Fruit fly (Drosophila melanogaster): ENCODE measurements around the gene Ccdc39.

The Ccdc39 gene

DNA sequence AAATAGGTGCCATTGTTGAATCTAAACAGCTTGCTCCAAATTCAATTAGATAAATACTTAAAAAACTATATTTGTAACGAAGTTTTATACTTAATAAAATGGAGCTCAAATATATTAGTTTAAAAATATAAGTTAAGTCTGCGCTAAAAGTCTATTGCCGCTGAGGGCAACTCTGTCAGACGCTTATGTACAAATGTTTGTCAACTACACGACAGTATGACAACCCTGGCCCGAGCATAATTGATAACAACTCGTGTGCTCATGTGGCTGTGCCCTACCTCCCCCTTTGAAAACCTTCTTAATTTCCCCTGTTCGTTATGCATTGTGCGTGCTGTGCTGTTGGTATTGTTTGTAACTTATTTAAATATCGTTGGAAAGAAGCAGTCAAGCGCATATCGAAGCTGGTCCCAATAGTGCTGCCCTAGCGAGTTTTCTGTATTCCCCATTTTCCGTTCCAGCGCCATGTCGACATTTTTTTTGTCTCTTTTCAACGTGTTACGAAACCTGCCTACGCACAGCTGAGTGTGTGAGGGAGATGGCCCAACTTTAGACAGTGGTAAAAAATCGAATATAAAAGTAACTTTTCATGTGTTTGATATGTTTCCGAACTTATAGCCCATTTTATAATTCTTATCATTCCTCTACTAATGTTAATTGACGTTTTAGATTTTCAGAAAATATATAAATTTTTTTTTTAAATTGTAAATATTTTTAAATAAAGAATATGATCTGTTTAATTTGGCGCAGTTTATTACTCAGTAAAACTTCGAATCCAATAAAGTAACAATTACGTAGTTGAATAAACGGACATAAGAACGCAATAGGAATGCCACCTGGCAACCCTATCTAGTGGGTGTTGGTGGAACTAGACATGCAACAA lies 20.5 kb upstream of the Ccdc39 start (continued):
- no peak for TF ChIP-seq CG17186 (GFP tag; optimal IDR thresholded peaks at IDR 0.05)
- TF ChIP-seq CG10565 (GFP tag; optimal IDR thresholded peaks at IDR 0.05), result no peak
- peak; percentile 82 for TF ChIP-seq unpg (GFP tag; optimal IDR thresholded peaks at IDR 0.05)
- no peak for TF ChIP-seq gro (GFP tag; optimal IDR thresholded peaks at IDR 0.05)
- peak; percentile 26 for TF ChIP-seq salm (tag; optimal IDR thresholded peaks at IDR 0.05)
- TF ChIP-seq exex (tag; optimal IDR thresholded peaks at IDR 0.05), result peak; percentile 3
- TF ChIP-seq Rx (GFP tag; IDR thresholded peaks at IDR 0.05), result 0 out of 2 replicates have a peak, but pooled peaks have one; percentile 7
- peak; percentile 43 for TF ChIP-seq abd-A (tag; optimal IDR thresholded peaks at IDR 0.05)
- TF ChIP-seq CG3995 (GFP tag; optimal IDR thresholded peaks at IDR 0.05), result no peak
- TF ChIP-seq gsb-n (tag; optimal IDR thresholded peaks at IDR 0.05), result peak; percentile 76
- TF ChIP-seq CG17568 (GFP tag; optimal IDR thresholded peaks at IDR 0.05), result peak; percentile 28
- peak; percentile 57 for TF ChIP-seq H2.0 (GFP tag; IDR thresholded peaks at IDR 0.05)
- peak; percentile 61; the same call in 1 of the 2 replicates for TF ChIP-seq CG14441 (GFP tag; IDR thresholded peaks at IDR 0.05)
- no peak for TF ChIP-seq pb (GFP tag; optimal IDR thresholded peaks at IDR 0.05)
- peak; percentile 49; the same call in 1 of the 2 replicates for TF ChIP-seq ap (GFP tag; IDR thresholded peaks at IDR 0.05)

DNA sequence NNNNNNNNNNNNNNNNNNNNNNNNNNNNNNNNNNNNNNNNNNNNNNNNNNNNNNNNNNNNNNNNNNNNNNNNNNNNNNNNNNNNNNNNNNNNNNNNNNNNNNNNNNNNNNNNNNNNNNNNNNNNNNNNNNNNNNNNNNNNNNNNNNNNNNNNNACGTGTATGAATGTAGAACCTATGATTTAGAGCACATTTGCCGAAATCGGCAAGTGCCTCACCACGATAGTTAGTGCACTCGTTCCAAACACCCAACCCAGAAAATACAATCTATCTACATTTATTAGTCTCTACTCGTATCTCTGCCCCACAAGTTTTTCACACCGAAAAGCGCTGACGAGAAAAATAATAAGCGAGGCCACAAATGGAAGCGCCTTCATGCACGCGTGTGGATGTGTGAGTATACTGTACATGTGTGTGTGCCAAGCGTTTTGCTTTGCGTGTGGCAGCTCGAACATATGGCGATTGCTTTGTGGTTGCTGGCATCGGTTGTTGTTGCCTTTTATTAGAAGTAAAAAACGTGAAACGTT lies 19.7 kb upstream of the Ccdc39 start:
- TF ChIP-seq CG2129 (GFP tag; IDR thresholded peaks at IDR 0.05; ENCODE audit: partially characterized antibody) (no peak), CG3995 (GFP tag; optimal IDR thresholded peaks at IDR 0.05) (no peak), NK7.1 (GFP tag; optimal IDR thresholded peaks at IDR 0.05) (no peak), CG32767 (GFP tag; IDR thresholded peaks at IDR 0.05) (no peak), gcm2 (GFP tag; optimal IDR thresholded peaks at IDR 0.05) (no peak), CG11560 (tag; IDR thresholded peaks at IDR 0.05) (no peak), CG2889 (GFP tag; IDR thresholded peaks at IDR 0.05) (0 out of 3 replicates have a peak, but pooled peaks have one; percentile 7), CG12236 (GFP tag; optimal IDR thresholded peaks at IDR 0.05) (no peak), fd96Cb (tag; optimal IDR thresholded peaks at IDR 0.05) (no peak), HmgD (GFP tag; optimal IDR thresholded peaks at IDR 0.05) (no peak), CG42726 (GFP tag; IDR thresholded peaks at IDR 0.05; ENCODE audit: partially characterized antibody) (no peak), vnd (GFP tag; IDR thresholded peaks at IDR 0.05; ENCODE audit: partially characterized antibody) (0 out of 3 replicates have a peak, but pooled peaks have one; percentile 8), Nf-YC (tag; optimal IDR thresholded peaks at IDR 0.05) (no peak), Xbp1 (GFP tag; optimal IDR thresholded peaks at IDR 0.05) (peak; percentile 10), sens-2 (GFP tag; IDR thresholded peaks at IDR 0.05) (no peak), ham (GFP tag; IDR thresholded peaks at IDR 0.05) (no peak), row (GFP tag; IDR thresholded peaks at IDR 0.05) (peak; percentile 65), Sin3A (optimal IDR thresholded peaks at IDR 0.05) (no peak), CG17802 (tag; optimal IDR thresholded peaks at IDR 0.05) (no peak), CG17912 (GFP tag; optimal IDR thresholded peaks at IDR 0.05) (peak; percentile 19), CG8281 (tag; optimal IDR thresholded peaks at IDR 0.05) (peak; percentile 1), knrl (GFP tag; IDR thresholded peaks at IDR 0.05; ENCODE audit: partially characterized antibody) (peak; percentile 31; the same call in 1 of the 3 replicates), lilli (GFP tag; optimal IDR thresholded peaks at IDR 0.05) (peak; percentile 3), Neu2 (GFP tag; optimal IDR thresholded peaks at IDR 0.05; ENCODE audit: borderline replicate concordance) (no peak), CG2712 (tag; optimal IDR thresholded peaks at IDR 0.05) (peak; percentile 43), CG43689 (GFP tag; IDR thresholded peaks at IDR 0.05) (no peak), repo (GFP tag; optimal IDR thresholded peaks at IDR 0.05) (no peak), da (GFP tag; optimal IDR thresholded peaks at IDR 0.05) (no peak), CkIIα-i1 (GFP tag; IDR thresholded peaks at IDR 0.05) (no peak), Usf (GFP tag; optimal IDR thresholded peaks at IDR 0.05) (no peak), Hmr (GFP tag; optimal IDR thresholded peaks at IDR 0.05) (peak; percentile 45), eve (GFP tag; optimal IDR thresholded peaks at IDR 0.05) (no peak), H2.0 (GFP tag; IDR thresholded peaks at IDR 0.05) (peak; percentile 27; the same call in 1 of the 2 replicates), CG31365 (tag; optimal IDR thresholded peaks at IDR 0.05) (no peak), Nf-YA (GFP tag; IDR thresholded peaks at IDR 0.05) (no peak)
